Fruit fly (Drosophila melanogaster) whole organism, embryonic: Measurements from ENCODE around the gene Atx-1.

Experiments
- B-H1 ChIP-seq: fragments of 200-800 bp; sonication (Bioruptor generic); IDR thresholded peaks from 3 replicates; pipeline ENCODE4 v1.3.6; 2022; ENCODE audit warnings: missing biosample characterization, missing genetic modification characterization
- Bgb ChIP-seq: fragments of 200-800 bp; sonication (Bioruptor generic); IDR thresholded peaks from 2 replicates; pipeline ENCODE4 v1.3.6; 2022; ENCODE audit warnings: missing biosample characterization, missing genetic modification characterization; ENCODE audit not compliant: partially characterized antibody
- CG10274 ChIP-seq: fragments of 200-800 bp; sonication (Bioruptor generic); optimal IDR thresholded peaks from 3 replicates; lab custom pipeline; 2017; ENCODE audit warnings: missing biosample characterization, mild to moderate bottlenecking, missing genetic modification characterization
- CG10321 ChIP-seq: fragments of 200-800 bp; sonication (Bioruptor generic); IDR thresholded peaks from 2 replicates; pipeline ENCODE4 v1.3.6; 2022; ENCODE audit warnings: missing biosample characterization, missing genetic modification characterization
- CG10959 ChIP-seq: fragments of 200-800 bp; sonication (Bioruptor generic); IDR thresholded peaks from 2 replicates; pipeline ENCODE4 v1.3.6; 2022; ENCODE audit warnings: missing biosample characterization, missing genetic modification characterization
- CG12104 ChIP-seq: fragments of 200-800 bp; sonication (Bioruptor generic); optimal IDR thresholded peaks from 3 replicates; lab custom pipeline; 2016; ENCODE audit warnings: missing biosample characterization, missing genetic modification characterization
- CG15011 ChIP-seq: fragments of 200-800 bp; sonication (Bioruptor generic); optimal IDR thresholded peaks from 3 replicates; lab custom pipeline; 2018; ENCODE audit warnings: missing biosample characterization, mild to moderate bottlenecking, missing genetic modification characterization
- CG15269 ChIP-seq: fragments of 200-800 bp; sonication (Bioruptor generic); optimal IDR thresholded peaks from 2 replicates; lab custom pipeline; 2018; ENCODE audit warnings: missing biosample characterization, mild to moderate bottlenecking, missing genetic modification characterization, moderate library complexity
- CG2889 ChIP-seq: fragments of 200-800 bp; sonication (Bioruptor generic); IDR thresholded peaks from 3 replicates; pipeline ENCODE4 v1.3.6; 2022; ENCODE audit warnings: missing biosample characterization, missing genetic modification characterization
- CG3065 ChIP-seq: fragments of 200-800 bp; sonication (Bioruptor generic); optimal IDR thresholded peaks from 2 replicates; lab custom pipeline; 2016; ENCODE audit warnings: missing biosample characterization, missing genetic modification characterization
- CG32767 ChIP-seq: fragments of 200-800 bp; sonication (Bioruptor generic); IDR thresholded peaks from 2 replicates; pipeline ENCODE4 v1.3.6; 2022; ENCODE audit warnings: missing biosample characterization, missing genetic modification characterization
- CG3281 ChIP-seq: fragments of 200-800 bp; sonication (Bioruptor generic); optimal IDR thresholded peaks from 3 replicates; lab custom pipeline; 2017; ENCODE audit warnings: missing biosample characterization, mild to moderate bottlenecking, missing genetic modification characterization
- CG4282 ChIP-seq: fragments of 200-800 bp; sonication (Bioruptor generic); optimal IDR thresholded peaks from 2 replicates; lab custom pipeline; 2016; ENCODE audit warnings: missing biosample characterization, missing genetic modification characterization
- CG7928 ChIP-seq: fragments of 200-800 bp; sonication (Bioruptor generic); optimal IDR thresholded peaks from 2 replicates; lab custom pipeline; 2017; ENCODE audit warnings: missing biosample characterization, mild to moderate bottlenecking, missing genetic modification characterization
- CG7963 ChIP-seq: fragments of 200-800 bp; sonication (Bioruptor generic); IDR thresholded peaks from 3 replicates; pipeline ENCODE4 v1.3.6; 2022; ENCODE audit warnings: missing biosample characterization, missing genetic modification characterization; ENCODE audit not compliant: partially characterized antibody
- CG9215 ChIP-seq: fragments of 200-800 bp; sonication (Bioruptor generic); IDR thresholded peaks from 2 replicates; pipeline ENCODE4 v1.3.6; 2022; ENCODE audit warnings: missing biosample characterization, missing genetic modification characterization
- CG9609 ChIP-seq: fragments of 200-800 bp; sonication (Bioruptor generic); optimal IDR thresholded peaks from 3 replicates; lab custom pipeline; 2016; ENCODE audit warnings: missing biosample characterization, missing genetic modification characterization
- CkIIα-i1 ChIP-seq: fragments of 200-800 bp; sonication (Bioruptor generic); IDR thresholded peaks from 2 replicates; pipeline ENCODE4 v1.3.6; 2022; ENCODE audit warnings: missing biosample characterization, missing genetic modification characterization
- CoRest ChIP-seq: fragments of 200-800 bp; sonication (Bioruptor generic); optimal IDR thresholded peaks from 3 replicates; lab custom pipeline; 2018; ENCODE audit warnings: missing biosample characterization, mild to moderate bottlenecking, missing genetic modification characterization, moderate library complexity
- D19B ChIP-seq: fragments of 200-800 bp; sonication (Bioruptor generic); optimal IDR thresholded peaks from 2 replicates; lab custom pipeline; 2017; ENCODE audit warnings: missing biosample characterization, mild to moderate bottlenecking, missing genetic modification characterization
- Dip3 ChIP-seq: fragments of 200-800 bp; sonication (Bioruptor generic); optimal IDR thresholded peaks from 3 replicates; lab custom pipeline; 2016; ENCODE audit warnings: missing biosample characterization, missing genetic modification characterization
- Eip74EF ChIP-seq, 2 experiments: fragments of 200-800 bp in 1 of 2; fragments of >200 bp in 1 of 2; sonication (Bioruptor generic) in 1 of 2; optimal IDR thresholded peaks; 2 replicates each; lab custom pipeline; 2017 to 2019; ENCODE audit warnings: missing biosample characterization in 2 of 2, missing genetic modification characterization in 2 of 2, mild to moderate bottlenecking in 1 of 2, moderate library complexity in 1 of 2
- HLH4C ChIP-seq: fragments of 200-800 bp; sonication (Bioruptor generic); IDR thresholded peaks from 3 replicates; pipeline ENCODE4 v1.3.6; 2022; ENCODE audit warnings: missing biosample characterization, missing genetic modification characterization; ENCODE audit not compliant: partially characterized antibody
- Meics ChIP-seq: fragments of 200-800 bp; sonication (Bioruptor generic); optimal IDR thresholded peaks from 2 replicates; lab custom pipeline; 2017; ENCODE audit warnings: missing biosample characterization, mild to moderate bottlenecking, missing genetic modification characterization
- Myb ChIP-seq: fragments of 200-800 bp; sonication (Bioruptor generic); optimal IDR thresholded peaks from 2 replicates; lab custom pipeline; 2016; ENCODE audit warnings: missing biosample characterization, missing genetic modification characterization
- Nf-YC ChIP-seq: fragments of 200-800 bp; optimal IDR thresholded peaks from 3 replicates; lab custom pipeline; 2019; ENCODE audit warnings: missing biosample characterization, mild to moderate bottlenecking, missing genetic modification characterization, moderate library complexity
- Side ChIP-seq: fragments of 200-800 bp; sonication (Bioruptor generic); optimal IDR thresholded peaks from 2 replicates; lab custom pipeline; 2016; ENCODE audit warnings: missing biosample characterization, missing genetic modification characterization
- ab ChIP-seq: fragments of 200-800 bp; sonication (Bioruptor generic); optimal IDR thresholded peaks from 2 replicates; lab custom pipeline; 2016; ENCODE audit warnings: missing biosample characterization, missing genetic modification characterization
- abd-A ChIP-seq: fragments of 200-800 bp; sonication (Bioruptor generic); optimal IDR thresholded peaks from 3 replicates; lab custom pipeline; 2019; ENCODE audit warnings: missing biosample characterization, mild to moderate bottlenecking, missing genetic modification characterization, moderate library complexity
- bab2 ChIP-seq: fragments of 200-800 bp; sonication (Bioruptor generic); optimal IDR thresholded peaks from 2 replicates; lab custom pipeline; 2016; ENCODE audit warnings: missing biosample characterization, missing genetic modification characterization
- br ChIP-seq: fragments of >200 bp; optimal IDR thresholded peaks from 2 replicates; lab custom pipeline; 2017
- da ChIP-seq: fragments of 200-800 bp; sonication (Bioruptor generic); optimal IDR thresholded peaks from 2 replicates; lab custom pipeline; 2016; ENCODE audit warnings: missing biosample characterization, missing genetic modification characterization
- dan ChIP-seq: fragments of 200-800 bp; sonication (Bioruptor generic); IDR thresholded peaks from 2 replicates; pipeline ENCODE4 v1.3.6; 2022; ENCODE audit warnings: missing biosample characterization, missing genetic modification characterization
- dati ChIP-seq: fragments of 200-800 bp; sonication (Bioruptor generic); IDR thresholded peaks from 2 replicates; pipeline ENCODE4 v1.3.6; 2022; ENCODE audit warnings: missing biosample characterization, missing genetic modification characterization
- dmrt11E ChIP-seq: fragments of 200-800 bp; sonication (Bioruptor generic); optimal IDR thresholded peaks from 3 replicates; lab custom pipeline; 2018; ENCODE audit warnings: missing biosample characterization, mild to moderate bottlenecking, missing genetic modification characterization, moderate library complexity
- esg ChIP-seq: fragments of 200-800 bp; sonication (Bioruptor generic); conservative IDR thresholded peaks from 2 replicates; pipeline ENCODE4 v1.3.6; 2022; ENCODE audit warnings: missing biosample characterization, missing genetic modification characterization
- ewg ChIP-seq: fragments of 200-800 bp; sonication (Bioruptor generic); optimal IDR thresholded peaks from 3 replicates; lab custom pipeline; 2017; ENCODE audit warnings: mild to moderate bottlenecking, missing biosample characterization, missing genetic modification reagents, missing genetic modification characterization
- ftz-f1 ChIP-seq: fragments of 200-800 bp; sonication (Bioruptor generic); optimal IDR thresholded peaks from 2 replicates; lab custom pipeline; 2016; ENCODE audit warnings: missing biosample characterization, missing genetic modification characterization
- gce ChIP-seq: fragments of 200-800 bp; sonication (Bioruptor generic); IDR thresholded peaks from 3 replicates; pipeline ENCODE4 v1.3.6; 2022; ENCODE audit warnings: missing biosample characterization, missing genetic modification characterization
- gt ChIP-seq: fragments of 200-800 bp; sonication (Bioruptor generic); IDR thresholded peaks from 2 replicates; pipeline ENCODE4 v1.3.6; 2022; ENCODE audit warnings: missing biosample characterization, missing genetic modification characterization
- inv ChIP-seq: fragments of 200-800 bp; sonication (Bioruptor generic); IDR thresholded peaks from 2 replicates; pipeline ENCODE4 v1.3.6; 2022; ENCODE audit warnings: missing biosample characterization, missing genetic modification characterization; ENCODE audit not compliant: partially characterized antibody
- kay ChIP-seq: fragments of 200-800 bp; sonication (Bioruptor generic); optimal IDR thresholded peaks from 2 replicates; lab custom pipeline; 2016; ENCODE audit warnings: missing biosample characterization, missing genetic modification characterization
- luna ChIP-seq: fragments of 200-800 bp; sonication (Bioruptor generic); optimal IDR thresholded peaks from 2 replicates; lab custom pipeline; 2016; ENCODE audit warnings: missing biosample characterization, missing genetic modification characterization
- maf-S ChIP-seq: fragments of 200-800 bp; sonication (Bioruptor generic); optimal IDR thresholded peaks from 2 replicates; lab custom pipeline; 2016; ENCODE audit warnings: missing biosample characterization, missing genetic modification characterization
- pnt ChIP-seq: fragments of 200-800 bp; sonication (Bioruptor generic); optimal IDR thresholded peaks from 3 replicates; lab custom pipeline; 2016; ENCODE audit warnings: missing biosample characterization, missing genetic modification characterization
- ro ChIP-seq: fragments of 200-800 bp; sonication (Bioruptor generic); IDR thresholded peaks from 2 replicates; pipeline ENCODE4 v1.3.6; 2022; ENCODE audit warnings: missing biosample characterization, missing genetic modification characterization
- sima ChIP-seq: fragments of 200-800 bp; sonication (Bioruptor generic); optimal IDR thresholded peaks from 2 replicates; lab custom pipeline; 2016; ENCODE audit warnings: missing biosample characterization, missing genetic modification characterization
- sob ChIP-seq: fragments of 200-800 bp; sonication (Bioruptor generic); IDR thresholded peaks from 2 replicates; pipeline ENCODE4 v1.3.6; 2022; ENCODE audit warnings: missing biosample characterization, missing genetic modification characterization
- sr ChIP-seq: fragments of 200-800 bp; sonication (Bioruptor generic); IDR thresholded peaks from 3 replicates; pipeline ENCODE4 v1.3.6; 2022; ENCODE audit warnings: missing biosample characterization, missing genetic modification characterization
- usp ChIP-seq: fragments of >200 bp; optimal IDR thresholded peaks from 2 replicates; lab custom pipeline; 2017; ENCODE audit warnings: missing biosample characterization, missing genetic modification characterization
- vnd ChIP-seq: fragments of 200-800 bp; sonication (Bioruptor generic); IDR thresholded peaks from 3 replicates; pipeline ENCODE4 v1.3.6; 2022; ENCODE audit warnings: missing biosample characterization, missing genetic modification characterization; ENCODE audit not compliant: partially characterized antibody

The Atx-1 gene

DNA sequence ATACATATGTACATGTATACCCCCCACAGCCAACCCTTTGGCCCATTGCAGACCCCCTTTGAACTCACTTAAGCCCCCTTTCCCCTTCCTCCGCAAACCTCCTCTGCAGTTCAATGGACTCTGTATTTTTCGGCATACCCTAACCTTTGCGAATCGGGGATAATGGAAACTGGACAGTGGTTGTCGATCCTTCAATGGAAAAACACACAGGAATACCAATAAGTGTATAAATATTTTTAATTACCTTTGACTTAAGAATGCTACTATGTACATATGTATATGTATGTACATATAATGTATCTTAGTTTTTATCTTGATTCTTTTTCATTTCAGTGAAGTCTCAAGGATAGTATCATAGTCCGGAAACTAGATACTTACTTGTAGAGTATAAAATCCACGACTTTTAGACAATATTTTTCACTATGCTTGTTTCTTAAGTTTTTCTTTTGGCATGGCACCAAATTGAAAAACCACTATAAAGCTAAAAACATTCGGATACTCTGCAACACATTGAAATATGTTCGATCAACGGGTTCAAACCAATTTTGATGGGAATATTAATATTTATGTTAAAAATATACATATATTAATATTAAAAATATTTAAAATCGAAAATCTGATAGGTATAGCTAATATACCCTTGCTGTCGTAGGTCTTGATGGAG is 33.5 kb downstream of the Atx-1 start (continued):
- TF ChIP-seq sima, result no peak
- TF ChIP-seq sob, result peak; percentile 82
- no peak for TF ChIP-seq CG4282 (GFP tag; lab: Kevin White, UChicago)
- no peak for TF ChIP-seq Bgb (GFP tag; lab: Robert Waterston, UW)
- no peak for TF ChIP-seq ro (GFP tag; lab: Robert Waterston, UW)
- TF ChIP-seq CG7928 (GFP tag; lab: Kevin White, UChicago), result no peak
- 0 out of 3 replicates have a peak, but pooled peaks have one; percentile 54 for TF ChIP-seq gce
- peak; percentile 47; the same call in 1 of the 2 replicates for TF ChIP-seq CG9215 (GFP tag; lab: Robert Waterston, UW)
- TF ChIP-seq CG10959 (GFP tag; lab: Robert Waterston, UW), result peak; percentile 47
- TF ChIP-seq ewg (GFP tag; lab: Kevin White, UChicago), result peak; percentile 42
- peak in 1 of 2 experiments; percentile 31 for TF ChIP-seq Eip74EF (GFP tag; optimal IDR thresholded peaks at IDR 0.05; lab: Kevin White, UChicago)
- no peak for TF ChIP-seq da (GFP tag; lab: Kevin White, UChicago)
- peak; percentile 46 for TF ChIP-seq Nf-YC (tag; lab: Kevin White, UChicago)
- TF ChIP-seq CG2889 (GFP tag; lab: Robert Waterston, UW), result peak; percentile 67; the same call in 2 of the 3 replicates
- no peak for TF ChIP-seq inv (GFP tag; lab: Robert Waterston, UW)
- no peak for TF ChIP-seq ab (GFP tag; lab: Kevin White, UChicago)
- TF ChIP-seq Side (GFP tag; lab: Kevin White, UChicago), result no peak
- TF ChIP-seq maf-S, result no peak
- no peak for TF ChIP-seq CkIIα-i1 (GFP tag; lab: Robert Waterston, UW)
- no peak for TF ChIP-seq dan (GFP tag; lab: Robert Waterston, UW)
- TF ChIP-seq Meics (GFP tag; lab: Kevin White, UChicago), result peak; percentile 78
- TF ChIP-seq dmrt11E, result peak; percentile 34
- no peak for TF ChIP-seq HLH4C (GFP tag; lab: Robert Waterston, UW)
- peak; percentile 28 for TF ChIP-seq CG10274
- no peak for TF ChIP-seq CG7963 (GFP tag; lab: Robert Waterston, UW)
- no peak for TF ChIP-seq ftz-f1 (GFP tag; lab: Kevin White, UChicago)
- peak; percentile 50 for TF ChIP-seq CG32767
- peak; percentile 55 for TF ChIP-seq D19B (GFP tag; lab: Kevin White, UChicago)
- TF ChIP-seq Dip3 (GFP tag; lab: Kevin White, UChicago), result no peak
- peak; percentile 17 for TF ChIP-seq CG15011 (GFP tag; lab: Kevin White, UChicago)
- TF ChIP-seq Myb (GFP tag; lab: Kevin White, UChicago), result no peak
- no peak for TF ChIP-seq kay (GFP tag; lab: Kevin White, UChicago)
- TF ChIP-seq vnd (GFP tag; lab: Robert Waterston, UW), result no peak
- no peak for TF ChIP-seq pnt (GFP tag; lab: Kevin White, UChicago)
- TF ChIP-seq dati, result 0 out of 2 replicates have a peak, but pooled peaks have one; percentile 4
- TF ChIP-seq CG3281 (GFP tag; lab: Kevin White, UChicago), result peak; percentile 69
- peak; percentile 33; the same call in 1 of the 3 replicates for TF ChIP-seq sr (GFP tag; lab: Robert Waterston, UW)
- peak; percentile 70 for TF ChIP-seq esg (GFP tag; lab: Robert Waterston, UW)
- peak; percentile 7 for TF ChIP-seq bab2
- no peak for TF ChIP-seq luna (GFP tag; lab: Kevin White, UChicago)
- peak; percentile 62 for TF ChIP-seq B-H1 (GFP tag; lab: Robert Waterston, UW)
- peak; percentile 68; the same call in 1 of the 2 replicates for TF ChIP-seq CG10321 (GFP tag; lab: Robert Waterston, UW)
- peak; percentile 78 for TF ChIP-seq CoRest (tag; lab: Kevin White, UChicago)
- peak; percentile 16 for TF ChIP-seq CG12104 (GFP tag; lab: Kevin White, UChicago)
- no peak for TF ChIP-seq gt (GFP tag; lab: Robert Waterston, UW)
- no peak for TF ChIP-seq CG9609 (GFP tag; lab: Kevin White, UChicago)
- no peak for TF ChIP-seq abd-A (tag; lab: Kevin White, UChicago)
- peak; percentile 85 for TF ChIP-seq CG15269 (tag; lab: Kevin White, UChicago)
- TF ChIP-seq usp (GFP tag; lab: Kevin White, UChicago), result no peak
- TF ChIP-seq br (lab: Kevin White, UChicago), result no peak
- no peak for TF ChIP-seq CG3065
